Fruit fly (Drosophila melanogaster) whole organism, embryonic: ENCODE data around the gene CG18563.
A peak's percentile ranks its signal among the peaks of the same experiment; 100 is the strongest.

ENCODE experiments used
- CG1024 ChIP-seq: fragments of 200-800 bp; sonication (Bioruptor generic); IDR thresholded peaks from 2 replicates; pipeline ENCODE4 v1.3.6; 2022; ENCODE audit warnings: missing biosample characterization, missing genetic modification characterization
- CG11456 ChIP-seq: fragments of 200-800 bp; sonication (Bioruptor generic); IDR thresholded peaks from 3 replicates; pipeline ENCODE4 v1.3.6; 2022; ENCODE audit warnings: missing biosample characterization, missing genetic modification characterization
- CG12104 ChIP-seq: fragments of 200-800 bp; sonication (Bioruptor generic); optimal IDR thresholded peaks from 3 replicates; lab custom pipeline; 2016; ENCODE audit warnings: missing biosample characterization, missing genetic modification characterization
- CG13287 ChIP-seq: fragments of 200-800 bp; sonication (Bioruptor generic); IDR thresholded peaks from 2 replicates; pipeline ENCODE4 v1.3.6; 2022; ENCODE audit warnings: missing biosample characterization, missing genetic modification characterization; ENCODE audit not compliant: partially characterized antibody
- CG13624 ChIP-seq: fragments of 200-800 bp; sonication (Bioruptor generic); optimal IDR thresholded peaks from 2 replicates; lab custom pipeline; 2016; ENCODE audit warnings: missing biosample characterization, missing genetic modification characterization
- CG14050 ChIP-seq: fragments of 200-800 bp; sonication (Bioruptor generic); IDR thresholded peaks from 3 replicates; pipeline ENCODE4 v1.3.6; 2022; ENCODE audit warnings: missing biosample characterization, missing genetic modification characterization
- CG17568 ChIP-seq: fragments of 200-800 bp; sonication (Bioruptor generic); optimal IDR thresholded peaks from 2 replicates; lab custom pipeline; 2018; ENCODE audit warnings: missing biosample characterization, mild to moderate bottlenecking, missing genetic modification characterization, moderate library complexity
- CG2120 ChIP-seq: fragments of 200-800 bp; sonication (Bioruptor generic); optimal IDR thresholded peaks from 3 replicates; lab custom pipeline; 2016; ENCODE audit warnings: missing biosample characterization, missing genetic modification characterization
- CG30431 ChIP-seq: fragments of 200-800 bp; sonication (Bioruptor generic); optimal IDR thresholded peaks from 2 replicates; lab custom pipeline; 2017; ENCODE audit warnings: missing biosample characterization, missing genetic modification characterization
- CG31388 ChIP-seq: fragments of 200-800 bp; sonication (Bioruptor generic); optimal IDR thresholded peaks from 2 replicates; lab custom pipeline; 2016; ENCODE audit warnings: missing biosample characterization, missing genetic modification characterization
- CG33557 ChIP-seq: fragments of 200-800 bp; sonication (Bioruptor generic); optimal IDR thresholded peaks from 2 replicates; lab custom pipeline; 2019; ENCODE audit warnings: missing biosample characterization, mild to moderate bottlenecking, missing genetic modification characterization, moderate library complexity
- CG4820 ChIP-seq: fragments of 200-800 bp; sonication (Bioruptor generic); optimal IDR thresholded peaks from 3 replicates; lab custom pipeline; 2016; ENCODE audit warnings: missing biosample characterization, missing genetic modification characterization
- CG5245 ChIP-seq: fragments of 200-800 bp; sonication (Bioruptor generic); optimal IDR thresholded peaks from 3 replicates; lab custom pipeline; 2016; ENCODE audit warnings: missing biosample characterization, missing genetic modification characterization
- CG6254 ChIP-seq: fragments of 200-800 bp; sonication (Bioruptor generic); optimal IDR thresholded peaks from 3 replicates; lab custom pipeline; 2017; ENCODE audit warnings: mild to moderate bottlenecking, missing biosample characterization, missing genetic modification reagents, missing genetic modification characterization
- CG6654 ChIP-seq: fragments of 200-800 bp; sonication (Bioruptor generic); optimal IDR thresholded peaks from 2 replicates; lab custom pipeline; 2017; ENCODE audit warnings: missing biosample characterization, mild to moderate bottlenecking, missing genetic modification characterization
- CG6854 ChIP-seq: fragments of 200-800 bp; sonication (Bioruptor generic); optimal IDR thresholded peaks from 3 replicates; lab custom pipeline; 2017; ENCODE audit warnings: missing biosample characterization, mild to moderate bottlenecking, missing genetic modification characterization
- CG7357 ChIP-seq: fragments of 200-800 bp; sonication (Bioruptor generic); IDR thresholded peaks from 3 replicates; pipeline ENCODE4 v1.3.6; 2022; ENCODE audit warnings: missing biosample characterization, missing genetic modification characterization
- CG7963 ChIP-seq: fragments of 200-800 bp; sonication (Bioruptor generic); IDR thresholded peaks from 3 replicates; pipeline ENCODE4 v1.3.6; 2022; ENCODE audit warnings: missing biosample characterization, missing genetic modification characterization; ENCODE audit not compliant: partially characterized antibody
- CG8359 ChIP-seq: fragments of 200-800 bp; sonication (Bioruptor generic); optimal IDR thresholded peaks from 2 replicates; lab custom pipeline; 2017; ENCODE audit warnings: missing biosample characterization, mild to moderate bottlenecking, missing genetic modification characterization, borderline replicate concordance
- CG9797 ChIP-seq: fragments of 200-800 bp; sonication (Bioruptor generic); optimal IDR thresholded peaks from 3 replicates; lab custom pipeline; 2018; ENCODE audit warnings: missing biosample characterization, mild to moderate bottlenecking, missing genetic modification characterization
- CoRest ChIP-seq: fragments of 200-800 bp; sonication (Bioruptor generic); optimal IDR thresholded peaks from 3 replicates; lab custom pipeline; 2018; ENCODE audit warnings: missing biosample characterization, mild to moderate bottlenecking, missing genetic modification characterization, moderate library complexity
- Deaf1 ChIP-seq: fragments of 200-800 bp; optimal IDR thresholded peaks from 3 replicates; lab custom pipeline; 2019; ENCODE audit warnings: missing biosample characterization, mild to moderate bottlenecking, missing genetic modification characterization, moderate library complexity
- Elba2 ChIP-seq: fragments of 200-800 bp; sonication (Bioruptor generic); optimal IDR thresholded peaks from 3 replicates; lab custom pipeline; 2016; ENCODE audit warnings: missing biosample characterization, missing genetic modification characterization
- HLH3B ChIP-seq: fragments of 200-800 bp; sonication (Bioruptor generic); IDR thresholded peaks from 2 replicates; pipeline ENCODE4 v1.3.6; 2022; ENCODE audit warnings: missing biosample characterization, missing genetic modification characterization
- HLH4C ChIP-seq: fragments of 200-800 bp; sonication (Bioruptor generic); IDR thresholded peaks from 3 replicates; pipeline ENCODE4 v1.3.6; 2022; ENCODE audit warnings: missing biosample characterization, missing genetic modification characterization; ENCODE audit not compliant: partially characterized antibody
- Hr39 ChIP-seq: fragments of >200 bp; optimal IDR thresholded peaks from 2 replicates; lab custom pipeline; 2017
- NC2β ChIP-seq: fragments of 200-800 bp; sonication (Bioruptor generic); optimal IDR thresholded peaks from 2 replicates; lab custom pipeline; 2016; ENCODE audit warnings: missing biosample characterization, missing genetic modification characterization
- Pdp1 ChIP-seq, 2 experiments: fragments of 200-800 bp; sonication (Bioruptor generic); optimal IDR thresholded peaks; 3 replicates each; lab custom pipeline; 2016; ENCODE audit warnings: missing biosample characterization in 2 of 2, missing genetic modification characterization in 2 of 2, mild to moderate bottlenecking in 1 of 2, moderate library complexity in 1 of 2
- Ptx1 ChIP-seq: fragments of 200-800 bp; sonication (Bioruptor generic); IDR thresholded peaks from 2 replicates; pipeline ENCODE4 v1.3.6; 2022; ENCODE audit warnings: missing biosample characterization, missing genetic modification characterization
- Ssrp ChIP-seq: fragments of 200-800 bp; sonication (Bioruptor generic); optimal IDR thresholded peaks from 2 replicates; lab custom pipeline; 2018; ENCODE audit warnings: missing biosample characterization, mild to moderate bottlenecking, missing genetic modification characterization, moderate library complexity
- Xrp1 ChIP-seq: fragments of 200-800 bp; sonication (Bioruptor generic); IDR thresholded peaks from 2 replicates; pipeline ENCODE4 v1.3.6; 2022; ENCODE audit warnings: missing biosample characterization, missing genetic modification characterization
- abd-A ChIP-seq: fragments of 200-800 bp; sonication (Bioruptor generic); optimal IDR thresholded peaks from 3 replicates; lab custom pipeline; 2019; ENCODE audit warnings: missing biosample characterization, mild to moderate bottlenecking, missing genetic modification characterization, moderate library complexity
- cas ChIP-seq: fragments of 200-800 bp; sonication (Bioruptor generic); IDR thresholded peaks from 2 replicates; pipeline ENCODE4 v1.3.6; 2022; ENCODE audit warnings: missing biosample characterization, missing genetic modification characterization
- croc ChIP-seq: fragments of 200-800 bp; sonication (Bioruptor generic); conservative IDR thresholded peaks from 3 replicates; pipeline ENCODE4 v1.3.6; 2022; ENCODE audit warnings: missing biosample characterization, missing genetic modification characterization
- dati ChIP-seq: fragments of 200-800 bp; sonication (Bioruptor generic); IDR thresholded peaks from 2 replicates; pipeline ENCODE4 v1.3.6; 2022; ENCODE audit warnings: missing biosample characterization, missing genetic modification characterization
- en ChIP-seq: fragments of 200-800 bp; sonication (Bioruptor generic); optimal IDR thresholded peaks from 2 replicates; lab custom pipeline; 2016; ENCODE audit warnings: missing biosample characterization, missing genetic modification characterization
- fd96Cb ChIP-seq: fragments of 200-800 bp; sonication (Bioruptor generic); optimal IDR thresholded peaks from 2 replicates; lab custom pipeline; 2018; ENCODE audit warnings: missing biosample characterization, mild to moderate bottlenecking, missing genetic modification characterization, moderate library complexity
- grn ChIP-seq: fragments of 200-800 bp; sonication (Bioruptor generic); optimal IDR thresholded peaks from 3 replicates; lab custom pipeline; 2017; ENCODE audit warnings: missing biosample characterization, missing genetic modification characterization
- hb ChIP-seq: fragments of 200-800 bp; sonication (Bioruptor generic); IDR thresholded peaks from 3 replicates; pipeline ENCODE4 v1.3.6; 2022; ENCODE audit warnings: missing biosample characterization, missing genetic modification characterization; ENCODE audit not compliant: partially characterized antibody
- kay ChIP-seq: fragments of 200-800 bp; sonication (Bioruptor generic); optimal IDR thresholded peaks from 2 replicates; lab custom pipeline; 2016; ENCODE audit warnings: missing biosample characterization, missing genetic modification characterization
- kni ChIP-seq: fragments of 200-800 bp; sonication (Bioruptor generic); optimal IDR thresholded peaks from 3 replicates; lab custom pipeline; 2017; ENCODE audit warnings: mild to moderate bottlenecking, missing biosample characterization, missing genetic modification reagents, missing genetic modification characterization
- knrl ChIP-seq: fragments of 200-800 bp; sonication (Bioruptor generic); IDR thresholded peaks from 3 replicates; pipeline ENCODE4 v1.3.6; 2022; ENCODE audit warnings: missing biosample characterization, missing genetic modification characterization; ENCODE audit not compliant: partially characterized antibody
- nerfin-2 ChIP-seq: fragments of 200-800 bp; sonication (Bioruptor generic); IDR thresholded peaks from 2 replicates; pipeline ENCODE4 v1.3.6; 2022; ENCODE audit warnings: missing biosample characterization, missing genetic modification characterization; ENCODE audit not compliant: partially characterized antibody
- p53 ChIP-seq: fragments of 200-800 bp; sonication (Bioruptor generic); optimal IDR thresholded peaks from 2 replicates; lab custom pipeline; 2016; ENCODE audit warnings: missing biosample characterization, missing genetic modification characterization
- pan ChIP-seq, 4 experiments: fragments of >200 bp in 3 of 4; fragments of 200-800 bp in 1 of 4; sonication (Bioruptor generic) in 1 of 4; optimal IDR thresholded peaks in 3 of 4; IDR thresholded peaks in 1 of 4; 2 replicates each; pipeline versions ENCODE4 v1.3.6 to Lab custom; 2017 to 2022; ENCODE audit warnings: missing biosample characterization in 2 of 4, missing genetic modification characterization in 2 of 4, mixed read lengths in 1 of 4
- sens-2 ChIP-seq: fragments of 200-800 bp; sonication (Bioruptor generic); IDR thresholded peaks from 2 replicates; pipeline ENCODE4 v1.3.6; 2022; ENCODE audit warnings: missing biosample characterization, missing genetic modification characterization
- sqz ChIP-seq: fragments of 200-800 bp; sonication (Bioruptor generic); optimal IDR thresholded peaks from 3 replicates; lab custom pipeline; 2018; ENCODE audit warnings: missing biosample characterization, mild to moderate bottlenecking, missing genetic modification characterization
- trh ChIP-seq: fragments of 200-800 bp; sonication (Bioruptor generic); optimal IDR thresholded peaks from 2 replicates; lab custom pipeline; 2016; ENCODE audit warnings: missing biosample characterization, missing genetic modification characterization

Gene CG18563

DNA sequence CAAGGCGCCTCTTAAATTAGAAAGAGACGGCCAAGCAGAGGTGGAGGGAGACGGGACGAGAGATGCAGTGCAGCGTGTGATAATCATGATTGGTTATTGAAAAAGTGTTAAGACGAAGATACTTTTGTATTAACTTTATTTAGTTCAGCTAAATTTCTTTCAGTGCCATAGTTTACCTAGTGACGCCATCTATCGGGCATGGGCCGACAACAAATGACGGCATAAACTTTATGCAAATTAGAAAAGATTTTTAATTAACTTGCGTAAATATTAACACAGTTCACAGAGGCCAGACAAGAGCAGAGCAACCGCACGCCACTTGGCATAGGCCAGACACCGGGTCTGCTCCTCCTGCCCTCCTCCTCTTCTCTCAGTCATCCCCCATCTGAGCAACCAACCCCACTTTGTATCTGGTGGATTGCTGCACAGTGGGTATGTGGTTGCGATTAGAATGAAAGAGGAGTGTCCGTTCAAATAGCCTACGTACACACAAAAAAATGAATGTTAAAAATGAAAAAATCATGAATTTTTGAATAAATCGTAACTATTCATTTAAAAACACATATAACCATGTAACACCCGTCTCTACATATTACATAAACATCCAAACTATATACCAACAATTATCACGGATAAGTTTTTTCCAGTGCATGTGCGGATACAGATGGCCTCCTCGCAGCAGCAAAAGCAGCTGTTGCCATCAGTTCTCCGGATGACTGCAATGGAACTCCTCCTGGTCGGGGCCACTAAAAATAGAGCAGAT lies 8.3 kb upstream of the CG18563 start (continued):
- TF ChIP-seq CG30431 (peak; percentile 71), CG7357 (peak; percentile 65; the same call in 1 of the 3 replicates), CG11456 (GFP tag; lab: Robert Waterston, UW) (peak; percentile 67; the same call in 1 of the 3 replicates), CG4820 (GFP tag; lab: Kevin White, UChicago) (peak; percentile 75), trh (GFP tag; lab: Kevin White, UChicago) (peak; percentile 60), sqz (GFP tag; lab: Kevin White, UChicago) (no peak), CG8359 (peak; percentile 52), CG6654 (GFP tag; lab: Kevin White, UChicago) (peak; percentile 61), p53 (GFP tag; lab: Kevin White, UChicago) (peak; percentile 71), HLH3B (GFP tag; lab: Robert Waterston, UW) (peak; percentile 87), Elba2 (GFP tag; lab: Kevin White, UChicago) (no peak), CG14050 (peak; percentile 73), CG33557 (GFP tag; lab: Kevin White, UChicago) (peak; percentile 60), CG13287 (GFP tag; lab: Robert Waterston, UW) (no peak), Pdp1 (GFP tag; optimal IDR thresholded peaks at IDR 0.05; lab: Kevin White, UChicago) (peak; percentile 82 to 83), CG31388 (GFP tag; lab: Kevin White, UChicago) (peak; percentile 55), kay (peak; percentile 63), abd-A (tag; lab: Kevin White, UChicago) (peak; percentile 77), CG13624 (GFP tag; lab: Kevin White, UChicago) (peak; percentile 77), fd96Cb (tag; lab: Kevin White, UChicago) (peak; percentile 87), croc (GFP tag; lab: Robert Waterston, UW) (peak; percentile 83), CG1024 (GFP tag; lab: Robert Waterston, UW) (peak; percentile 75), dati (peak; percentile 38; the same call in 1 of the 2 replicates), CG5245 (GFP tag; lab: Kevin White, UChicago) (peak; percentile 68), kni (GFP tag; lab: Kevin White, UChicago) (no peak), Deaf1 (tag; lab: Kevin White, UChicago) (no peak), grn (GFP tag; lab: Kevin White, UChicago) (no peak), cas (GFP tag; lab: Robert Waterston, UW) (peak; percentile 52; the same call in 1 of the 2 replicates), pan (optimal IDR thresholded peaks at IDR 0.05; lab: Kevin White, UChicago) (no peak), pan (GFP tag; optimal IDR thresholded peaks at IDR 0.05 in 1 of 2, IDR thresholded peaks at IDR 0.05 in 1 of 2) (peak in 1 of 2 experiments; percentile 74), NC2β (GFP tag; lab: Kevin White, UChicago) (peak; percentile 72), HLH4C (no peak), knrl (GFP tag; lab: Robert Waterston, UW) (no peak), CG2120 (GFP tag; lab: Kevin White, UChicago) (peak; percentile 79), CG12104 (GFP tag; lab: Kevin White, UChicago) (peak; percentile 66), CoRest (tag; lab: Kevin White, UChicago) (peak; percentile 86), sens-2 (GFP tag; lab: Robert Waterston, UW) (peak; percentile 56; the same call in 1 of the 2 replicates), Hr39 (lab: Kevin White, UChicago) (no peak), CG7963 (GFP tag; lab: Robert Waterston, UW) (no peak), Xrp1 (GFP tag; lab: Robert Waterston, UW) (peak; percentile 88), Ptx1 (GFP tag; lab: Robert Waterston, UW) (peak; percentile 85), CG9797 (GFP tag; lab: Kevin White, UChicago) (no peak), en (GFP tag; lab: Kevin White, UChicago) (peak; percentile 69), CG6254 (peak; percentile 68), hb (no peak), CG17568 (peak; percentile 68), CG6854 (GFP tag; lab: Kevin White, UChicago) (peak; percentile 54), nerfin-2 (GFP tag; lab: Robert Waterston, UW) (no peak), Ssrp (tag; lab: Kevin White, UChicago) (peak; percentile 84)
